Fruit fly (Drosophila melanogaster) whole organism, pupa: ENCODE results near the gene Spase25.

ENCODE experiments used
- CG10348 ChIP-seq: fragments of 200-800 bp; sonication (Bioruptor generic); IDR thresholded peaks from 2 replicates; pipeline ENCODE4 v1.3.6; 2022; ENCODE audit warnings: missing biosample characterization, missing genetic modification characterization
- CG12605 ChIP-seq: fragments of 200-800 bp; sonication (Bioruptor generic); IDR thresholded peaks from 2 replicates; pipeline ENCODE4 v1.3.6; 2022; ENCODE audit warnings: missing biosample characterization, missing genetic modification characterization
- CG13204 ChIP-seq: fragments of 200-800 bp; sonication (Bioruptor generic); optimal IDR thresholded peaks from 2 replicates; lab custom pipeline; 2018; ENCODE audit warnings: missing biosample characterization, mild to moderate bottlenecking, missing genetic modification characterization, moderate library complexity
- CG14655 ChIP-seq: fragments of 200-800 bp; sonication (Bioruptor generic); optimal IDR thresholded peaks from 3 replicates; lab custom pipeline; 2017; ENCODE audit warnings: mild to moderate bottlenecking, missing biosample characterization, missing genetic modification reagents, missing genetic modification characterization
- CG15710 ChIP-seq: fragments of 200-800 bp; sonication (Bioruptor generic); optimal IDR thresholded peaks from 2 replicates; lab custom pipeline; 2018; ENCODE audit warnings: missing biosample characterization, mild to moderate bottlenecking, missing genetic modification characterization, moderate library complexity
- CG17806 ChIP-seq: fragments of 200-800 bp; sonication (Bioruptor generic); optimal IDR thresholded peaks from 2 replicates; lab custom pipeline; 2018; ENCODE audit warnings: missing biosample characterization, mild to moderate bottlenecking, missing genetic modification characterization, moderate library complexity
- CG32121 ChIP-seq: fragments of 200-800 bp; sonication (Bioruptor generic); IDR thresholded peaks from 2 replicates; pipeline ENCODE4 v1.3.6; 2022; ENCODE audit warnings: missing biosample characterization, missing genetic modification characterization
- CG34367 ChIP-seq: fragments of 200-800 bp; sonication (Bioruptor generic); optimal IDR thresholded peaks from 2 replicates; lab custom pipeline; 2018; ENCODE audit warnings: missing biosample characterization, mild to moderate bottlenecking, missing genetic modification characterization
- CG4496 ChIP-seq: fragments of 200-800 bp; sonication (Bioruptor generic); IDR thresholded peaks from 3 replicates; pipeline ENCODE4 v1.3.6; 2022; ENCODE audit warnings: missing biosample characterization, missing genetic modification characterization
- CG8159 ChIP-seq: fragments of 200-800 bp; sonication (Bioruptor generic); optimal IDR thresholded peaks from 3 replicates; lab custom pipeline; 2018; ENCODE audit warnings: missing biosample characterization, mild to moderate bottlenecking, missing genetic modification characterization, moderate library complexity
- CG8301 ChIP-seq: fragments of 200-800 bp; sonication (Bioruptor generic); optimal IDR thresholded peaks from 2 replicates; lab custom pipeline; 2018; ENCODE audit warnings: missing biosample characterization, mild to moderate bottlenecking, missing genetic modification characterization
- CG9948 ChIP-seq: fragments of 200-800 bp; sonication (Bioruptor generic); optimal IDR thresholded peaks from 2 replicates; lab custom pipeline; 2018; ENCODE audit warnings: missing biosample characterization, mild to moderate bottlenecking, missing genetic modification characterization, moderate library complexity
- D1 ChIP-seq: fragments of 200-800 bp; sonication (Bioruptor generic); optimal IDR thresholded peaks from 2 replicates; lab custom pipeline; 2018; ENCODE audit warnings: missing biosample characterization, mild to moderate bottlenecking, missing genetic modification characterization, moderate library complexity
- EcR ChIP-seq: fragments of 200-800 bp; sonication (Bioruptor generic); optimal IDR thresholded peaks from 3 replicates; lab custom pipeline; 2019; ENCODE audit warnings: missing biosample characterization, missing genetic modification characterization, mild to moderate bottlenecking, moderate library complexity, missing genetic modification reagents
- Ets98B ChIP-seq: fragments of 200-800 bp; sonication (Bioruptor generic); IDR thresholded peaks from 2 replicates; pipeline ENCODE4 v1.3.6; 2022; ENCODE audit warnings: missing biosample characterization, missing genetic modification characterization
- Pif1A ChIP-seq: fragments of 200-800 bp; sonication (Bioruptor generic); optimal IDR thresholded peaks from 3 replicates; lab custom pipeline; 2016; ENCODE audit warnings: missing biosample characterization, missing genetic modification characterization
- Pif1B ChIP-seq: fragments of 200-800 bp; sonication (Bioruptor generic); optimal IDR thresholded peaks from 3 replicates; lab custom pipeline; 2016; ENCODE audit warnings: missing biosample characterization, missing genetic modification characterization
- Snoo ChIP-seq: fragments of 200-800 bp; sonication (Bioruptor generic); optimal IDR thresholded peaks from 3 replicates; lab custom pipeline; 2017; ENCODE audit warnings: missing biosample characterization, mild to moderate bottlenecking, missing genetic modification characterization, inconsistent platforms
- fd96Ca ChIP-seq: fragments of 200-800 bp; sonication (Bioruptor generic); IDR thresholded peaks from 3 replicates; pipeline ENCODE4 v1.3.6; 2022; ENCODE audit warnings: missing biosample characterization, missing genetic modification characterization
- rn ChIP-seq: fragments of 200-800 bp; sonication (Bioruptor generic); IDR thresholded peaks from 2 replicates; pipeline ENCODE4 v1.3.6; 2022; ENCODE audit warnings: missing biosample characterization, missing genetic modification characterization

Spase25 gene

dm6 chrX:11501221-11501961 lies 16.3 kb downstream of the Spase25 start:
- 0 out of 3 replicates have a peak, but pooled peaks have one; percentile 16 for TF ChIP-seq CG4496 (GFP tag; lab: Robert Waterston, UW)
- TF ChIP-seq Pif1A (GFP tag; lab: Kevin White, UChicago): no peak

dm6 chrX:11503625-11504024 lies 18.6 kb downstream of the Spase25 start:
- TF ChIP-seq CG12605 (GFP tag; lab: Robert Waterston, UW) (no peak), CG13204 (no peak), Snoo (tag; lab: Kevin White, UChicago) (no peak), EcR (GFP tag; lab: Kevin White, UChicago) (no peak), CG8301 (tag; lab: Kevin White, UChicago) (no peak), CG14655 (GFP tag; lab: Kevin White, UChicago) (no peak), CG10348 (GFP tag; lab: Robert Waterston, UW) (no peak), rn (GFP tag; lab: Robert Waterston, UW) (no peak), CG9948 (tag; lab: Kevin White, UChicago) (no peak), CG32121 (GFP tag; lab: Robert Waterston, UW) (no peak), fd96Ca (GFP tag; lab: Robert Waterston, UW) (no peak), CG4496 (GFP tag; lab: Robert Waterston, UW) (no peak)

- TF ChIP-seq EcR (GFP tag; lab: Kevin White, UChicago) (peak; percentile 51), Pif1A (GFP tag; lab: Kevin White, UChicago) (no peak)
- TF ChIP-seq, all 21 proteins: peak for 1
These were observed 21.2 kb downstream of the Spase25 start for dm6 chrX:11506210-11506609.

dm6 chrX:11510120-11510771 lies 25.2 kb downstream of the Spase25 start:
- TF ChIP-seq CG8159 (tag; lab: Kevin White, UChicago): no peak
- no peak for TF ChIP-seq EcR (GFP tag; lab: Kevin White, UChicago)
- TF ChIP-seq CG8301 (tag; lab: Kevin White, UChicago): no peak
- no peak for TF ChIP-seq Ets98B (GFP tag; lab: Robert Waterston, UW)
- TF ChIP-seq CG10348 (GFP tag; lab: Robert Waterston, UW): no peak
- no peak for TF ChIP-seq Pif1A (GFP tag; lab: Kevin White, UChicago)
- TF ChIP-seq CG9948 (tag; lab: Kevin White, UChicago): no peak
- no peak for TF ChIP-seq CG4496 (GFP tag; lab: Robert Waterston, UW)
- TF ChIP-seq CG14655 (GFP tag; lab: Kevin White, UChicago): no peak
- no peak for TF ChIP-seq fd96Ca (GFP tag; lab: Robert Waterston, UW)
- no peak for TF ChIP-seq CG34367 (tag; lab: Kevin White, UChicago)

dm6 chrX:11511299-11511698 lies 26.2 kb downstream of the Spase25 start:
- no peak for TF ChIP-seq CG15710
- no peak for TF ChIP-seq CG17806 (tag; lab: Kevin White, UChicago)
- no peak for TF ChIP-seq D1 (tag; lab: Kevin White, UChicago)
- TF ChIP-seq, all 21 proteins: peak for 0

dm6 chrX:11511955-11512354 lies 26.9 kb downstream of the Spase25 start:
- TF ChIP-seq CG34367 (tag; lab: Kevin White, UChicago): no peak
- TF ChIP-seq CG32121 (GFP tag; lab: Robert Waterston, UW): 0 out of 2 replicates have a peak, but pooled peaks have one; percentile 15
- TF ChIP-seq CG12605 (GFP tag; lab: Robert Waterston, UW): no peak
- no peak for TF ChIP-seq Snoo (tag; lab: Kevin White, UChicago)
- TF ChIP-seq Ets98B (GFP tag; lab: Robert Waterston, UW): no peak

dm6 chrX:11512868-11513267 lies 27.8 kb downstream of the Spase25 start:
- TF ChIP-seq CG12605 (GFP tag; lab: Robert Waterston, UW) (no peak), rn (GFP tag; lab: Robert Waterston, UW) (no peak), CG14655 (GFP tag; lab: Kevin White, UChicago) (no peak), EcR (GFP tag; lab: Kevin White, UChicago) (no peak), Pif1B (GFP tag; lab: Kevin White, UChicago) (no peak), CG8159 (tag; lab: Kevin White, UChicago) (no peak), Pif1A (GFP tag; lab: Kevin White, UChicago) (no peak), CG4496 (GFP tag; lab: Robert Waterston, UW) (no peak), Ets98B (GFP tag; lab: Robert Waterston, UW) (no peak), CG8301 (tag; lab: Kevin White, UChicago) (no peak), fd96Ca (GFP tag; lab: Robert Waterston, UW) (no peak), CG15710 (no peak), D1 (tag; lab: Kevin White, UChicago) (no peak), Snoo (tag; lab: Kevin White, UChicago) (no peak), CG13204 (no peak)
- TF ChIP-seq, all 21 proteins: peak for 0
